Fruit fly (Drosophila melanogaster): ENCODE measurements around the gene gammaTub23C.

The gammaTub23C gene

DNA sequence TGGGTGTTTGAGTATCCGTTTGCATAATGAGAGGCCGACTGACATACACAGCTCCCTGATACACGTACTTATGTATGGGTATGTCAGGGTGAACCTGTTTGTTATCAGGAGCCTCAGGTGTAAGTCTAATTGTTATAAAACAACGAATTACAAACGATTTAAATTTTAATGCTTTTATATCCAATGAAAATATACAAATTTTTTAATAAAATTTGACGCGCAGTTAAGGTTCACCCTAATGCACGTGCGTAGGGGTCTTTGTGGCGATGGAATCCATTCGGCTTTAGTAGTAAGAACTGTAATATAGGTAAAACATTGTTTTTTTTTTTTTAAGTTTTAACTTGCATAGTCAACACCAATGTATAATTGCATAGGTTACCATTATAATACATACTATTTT lies 28.2 kb upstream of the gammaTub23C start (continued):
- TF ChIP-seq pdm3 (GFP tag; optimal IDR thresholded peaks at IDR 0.05) (peak; percentile 68), fd85E (GFP tag; optimal IDR thresholded peaks at IDR 0.05) (no peak), CG15336 (GFP tag; IDR thresholded peaks at IDR 0.05) (peak; percentile 65), CG34406 (GFP tag; optimal IDR thresholded peaks at IDR 0.05) (peak; percentile 48), fkh (GFP tag; optimal IDR thresholded peaks at IDR 0.05) (no peak), CG16779 (tag; optimal IDR thresholded peaks at IDR 0.05) (no peak), CG8319 (GFP tag; optimal IDR thresholded peaks at IDR 0.05) (no peak), net (GFP tag; optimal IDR thresholded peaks at IDR 0.05) (peak; percentile 21), vri (GFP tag; optimal IDR thresholded peaks at IDR 0.05) (no peak), CG4318 (GFP tag; optimal IDR thresholded peaks at IDR 0.05) (peak; percentile 36)

dm6 chr2L:2945438-2946220 lies 27.1 kb upstream of the gammaTub23C start:
- TF ChIP-seq dsx (GFP tag; optimal IDR thresholded peaks at IDR 0.05; ENCODE audit: poor library complexity, severe bottlenecking) (no peak), CG10631 (GFP tag; optimal IDR thresholded peaks at IDR 0.05) (no peak), CG8319 (GFP tag; optimal IDR thresholded peaks at IDR 0.05) (no peak), Eip93F (GFP tag; optimal IDR thresholded peaks at IDR 0.05) (no peak), fkh (GFP tag; optimal IDR thresholded peaks at IDR 0.05) (peak; percentile 52), fd59A (GFP tag; optimal IDR thresholded peaks at IDR 0.05) (no peak), spab (GFP tag; optimal IDR thresholded peaks at IDR 0.05) (no peak), topi (GFP tag; optimal IDR thresholded peaks at IDR 0.05) (no peak), Ets96B (tag; optimal IDR thresholded peaks at IDR 0.05) (no peak), CG34406 (GFP tag; optimal IDR thresholded peaks at IDR 0.05) (no peak), CG3032 (tag; optimal IDR thresholded peaks at IDR 0.05) (no peak), net (GFP tag; optimal IDR thresholded peaks at IDR 0.05) (no peak), lz (GFP tag; optimal IDR thresholded peaks at IDR 0.05) (no peak), CG32006 (GFP tag; optimal IDR thresholded peaks at IDR 0.05) (no peak), svp (GFP tag) (peak; percentile 74)

- TF ChIP-seq ss (GFP tag; optimal IDR thresholded peaks at IDR 0.05) (no peak), Hr39 (GFP tag; optimal IDR thresholded peaks at IDR 0.05) (no peak), CG9139 (GFP tag; optimal IDR thresholded peaks at IDR 0.05) (no peak), CG15336 (GFP tag; IDR thresholded peaks at IDR 0.05) (no peak), Sox14 (GFP tag; optimal IDR thresholded peaks at IDR 0.05) (no peak), achi (GFP tag; optimal IDR thresholded peaks at IDR 0.05) (no peak), CG31627 (GFP tag; optimal IDR thresholded peaks at IDR 0.05) (no peak), CG6163 (GFP tag; IDR thresholded peaks at IDR 0.05) (no peak), CG11762 (GFP tag; optimal IDR thresholded peaks at IDR 0.05; ENCODE audit: insufficient read depth) (no peak), Sox102F (GFP tag; optimal IDR thresholded peaks at IDR 0.05) (no peak), vri (GFP tag; optimal IDR thresholded peaks at IDR 0.05) (no peak), acj6 (GFP tag; optimal IDR thresholded peaks at IDR 0.05) (no peak), Gug (GFP tag; IDR thresholded peaks at IDR 0.05) (no peak), Eip93F (GFP tag; optimal IDR thresholded peaks at IDR 0.05) (no peak)
These were observed 18.2 kb upstream of the gammaTub23C start, which contains the start of gene Rbp9 for dm6 chr2L:2954472-2954871. TSS of gene Rbp9 (plus strand) at chr2L:2954762.

DNA sequence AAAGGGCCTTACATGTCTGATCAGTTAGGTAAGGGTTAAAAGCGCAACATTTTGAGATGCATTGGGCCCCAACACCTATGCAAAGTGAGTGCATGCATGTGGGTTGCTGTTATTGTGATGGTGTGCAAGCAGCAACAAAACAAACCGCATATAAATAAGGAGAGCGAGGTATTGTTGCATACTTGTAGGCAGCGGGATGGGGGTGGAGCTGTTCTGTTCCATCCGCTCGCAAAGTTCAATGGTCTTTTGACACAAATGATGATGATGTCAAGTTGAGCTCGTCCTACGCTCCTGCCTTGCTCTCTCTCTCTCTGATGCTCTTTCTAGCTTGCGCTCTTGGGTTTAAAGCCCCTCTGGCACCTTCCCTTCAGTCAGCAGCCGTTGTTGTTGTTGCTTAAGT lies 17.0 kb upstream of the gammaTub23C start:
- TF ChIP-seq topi (GFP tag; optimal IDR thresholded peaks at IDR 0.05) = no peak
- no peak for TF ChIP-seq Eip93F (GFP tag; optimal IDR thresholded peaks at IDR 0.05)
- TF ChIP-seq CG9139 (GFP tag; optimal IDR thresholded peaks at IDR 0.05) = no peak
- TF ChIP-seq Ets21C (GFP tag; optimal IDR thresholded peaks at IDR 0.05) = no peak
- TF ChIP-seq CG34406 (GFP tag; optimal IDR thresholded peaks at IDR 0.05) = no peak
- TF ChIP-seq CG32006 (GFP tag; optimal IDR thresholded peaks at IDR 0.05) = no peak
- TF ChIP-seq eg (GFP tag; IDR thresholded peaks at IDR 0.05) = no peak
- no peak for TF ChIP-seq CG3919 (GFP tag; optimal IDR thresholded peaks at IDR 0.05)
- no peak for TF ChIP-seq CG10669 (GFP tag; optimal IDR thresholded peaks at IDR 0.05)
- no peak for TF ChIP-seq CG6163 (GFP tag; IDR thresholded peaks at IDR 0.05)
- TF ChIP-seq vri (GFP tag; optimal IDR thresholded peaks at IDR 0.05) = no peak
- no peak for TF ChIP-seq CG7368 (GFP tag; optimal IDR thresholded peaks at IDR 0.05)
- no peak for TF ChIP-seq CG31627 (GFP tag; optimal IDR thresholded peaks at IDR 0.05)
- no peak for TF ChIP-seq CG6792 (GFP tag; optimal IDR thresholded peaks at IDR 0.05)
- no peak for TF ChIP-seq CG6808 (GFP tag; optimal IDR thresholded peaks at IDR 0.05)
- TF ChIP-seq fd85E (GFP tag; optimal IDR thresholded peaks at IDR 0.05) = no peak
- no peak for TF ChIP-seq Sox14 (GFP tag; optimal IDR thresholded peaks at IDR 0.05)
- no peak for TF ChIP-seq CG3032 (tag; optimal IDR thresholded peaks at IDR 0.05)
- no peak for TF ChIP-seq CG11294 (GFP tag; IDR thresholded peaks at IDR 0.05)
- no peak for TF ChIP-seq Lpt (GFP tag; optimal IDR thresholded peaks at IDR 0.05)

All from whole organism, prepupa.